Fruit fly (Drosophila melanogaster) whole organism: ENCODE measurements around the gene Nek2.

Experiments used
- CG8478 ChIP-seq: fragments of >200 bp; optimal IDR thresholded peaks from 2 replicates; lab custom pipeline; 2018; ENCODE audit warnings: inconsistent platforms
- Dll ChIP-seq: fragments of >200 bp; optimal IDR thresholded peaks from 2 replicates; lab custom pipeline; 2017
- EcR ChIP-seq, 2 experiments: fragments of >200 bp; optimal IDR thresholded peaks; 2 replicates each; lab custom pipeline; 2017; ENCODE audit warnings: missing biosample characterization in 2 of 2, missing genetic modification characterization in 2 of 2, missing genetic modification reagents in 2 of 2
- pan ChIP-seq: fragments of >200 bp; optimal IDR thresholded peaks from 2 replicates; lab custom pipeline; 2017
- psq ChIP-seq: fragments of >200 bp; optimal IDR thresholded peaks from 2 replicates; lab custom pipeline; 2017
- usp ChIP-seq: fragments of >200 bp; optimal IDR thresholded peaks from 2 replicates; lab custom pipeline; 2017; ENCODE audit warnings: missing biosample characterization, missing genetic modification characterization, mixed read lengths

Nek2 gene

dm6 chrX:7888386-7889024 is 2.9 kb downstream of the Nek2 start, which contains the start of gene Acat1:
TSS of gene Acat1 (minus strand) at chrX:7888785.
- no peak for TF ChIP-seq psq (lab: Kevin White, UChicago)
- no peak for TF ChIP-seq usp (GFP tag; lab: Kevin White, UChicago)
- TF ChIP-seq pan (lab: Kevin White, UChicago) = no peak

dm6 chrX:7884360-7884759 is 7.1 kb downstream of the Nek2 start, which contains the start of gene Ir7g:
TSS of gene Ir7g (plus strand) at chrX:7884660.
- TF ChIP-seq Dll (no peak), CG8478 (lab: Kevin White, UChicago) (no peak), psq (lab: Kevin White, UChicago) (no peak), usp (GFP tag; lab: Kevin White, UChicago) (no peak), EcR (GFP tag; optimal IDR thresholded peaks at IDR 0.05; lab: Kevin White, UChicago) (no peak), pan (lab: Kevin White, UChicago) (no peak)

- TF ChIP-seq CG8478 (lab: Kevin White, UChicago) (no peak), psq (lab: Kevin White, UChicago) (no peak), pan (lab: Kevin White, UChicago) (no peak), usp (GFP tag; lab: Kevin White, UChicago) (no peak), Dll (no peak), EcR (GFP tag; optimal IDR thresholded peaks at IDR 0.05; lab: Kevin White, UChicago) (no peak)
Measured at dm6 chrX:7883926-7884325, 7.5 kb downstream of the Nek2 start, which contains the start of gene Ir7f. TSS of gene Ir7f (minus strand) at chrX:7884026.

dm6 chrX:7881579-7881978 is 9.9 kb downstream of the Nek2 start, which contains the start of gene Ir7e:
TSS of gene Ir7e (minus strand) at chrX:7881679.
- no peak for TF ChIP-seq pan (lab: Kevin White, UChicago)
- TF ChIP-seq usp (GFP tag; lab: Kevin White, UChicago) = no peak
- no peak for TF ChIP-seq CG8478 (lab: Kevin White, UChicago)
- TF ChIP-seq EcR (GFP tag; optimal IDR thresholded peaks at IDR 0.05; lab: Kevin White, UChicago) = no peak
- TF ChIP-seq psq (lab: Kevin White, UChicago) = no peak
- TF ChIP-seq Dll = no peak

dm6 chrX:7878736-7879135 is 12.7 kb downstream of the Nek2 start, which contains the start of gene Ir7d:
TSS of gene Ir7d (minus strand) at chrX:7878836.
- TF ChIP-seq pan (lab: Kevin White, UChicago) (no peak), Dll (no peak), usp (GFP tag; lab: Kevin White, UChicago) (no peak), EcR (GFP tag; optimal IDR thresholded peaks at IDR 0.05; lab: Kevin White, UChicago) (no peak), psq (lab: Kevin White, UChicago) (no peak), CG8478 (lab: Kevin White, UChicago) (no peak)

dm6 chrX:7874094-7874493 is 17.4 kb downstream of the Nek2 start, which contains the start of gene Ir7c:
TSS of gene Ir7c (plus strand) at chrX:7874394.
- no peak for TF ChIP-seq CG8478 (lab: Kevin White, UChicago)
- no peak for TF ChIP-seq Dll
- no peak for TF ChIP-seq psq (lab: Kevin White, UChicago)
- no peak for TF ChIP-seq EcR (GFP tag; optimal IDR thresholded peaks at IDR 0.05; lab: Kevin White, UChicago)
- no peak for TF ChIP-seq usp (GFP tag; lab: Kevin White, UChicago)
- no peak for TF ChIP-seq pan (lab: Kevin White, UChicago)

- no peak for TF ChIP-seq CG8478 (lab: Kevin White, UChicago)
- no peak for TF ChIP-seq psq (lab: Kevin White, UChicago)
- TF ChIP-seq EcR (GFP tag; optimal IDR thresholded peaks at IDR 0.05; lab: Kevin White, UChicago) = no peak
- TF ChIP-seq Dll = no peak
- no peak for TF ChIP-seq pan (lab: Kevin White, UChicago)
- TF ChIP-seq usp (GFP tag; lab: Kevin White, UChicago) = no peak
Measured at dm6 chrX:7873172-7873930, 18.1 kb downstream of the Nek2 start, which contains the start of gene dec. TSS of gene dec (minus strand) at chrX:7873222.

dm6 chrX:7866868-7867267 is 24.6 kb downstream of the Nek2 start, which contains the start of gene Ir7b:
TSS of gene Ir7b (minus strand) at chrX:7866968.
- TF ChIP-seq Dll (no peak), CG8478 (lab: Kevin White, UChicago) (no peak), EcR (GFP tag; optimal IDR thresholded peaks at IDR 0.05; lab: Kevin White, UChicago) (no peak), pan (lab: Kevin White, UChicago) (no peak), usp (GFP tag; lab: Kevin White, UChicago) (no peak), psq (lab: Kevin White, UChicago) (no peak)

- TF ChIP-seq Dll (no peak), psq (lab: Kevin White, UChicago) (no peak), CG8478 (lab: Kevin White, UChicago) (no peak), EcR (GFP tag; optimal IDR thresholded peaks at IDR 0.05; lab: Kevin White, UChicago) (no peak), pan (lab: Kevin White, UChicago) (no peak), usp (GFP tag; lab: Kevin White, UChicago) (no peak)
Measured at dm6 chrX:7857873-7858272, 33.6 kb downstream of the Nek2 start, which contains the start of gene CG1409. TSS of gene CG1409 (plus strand) at chrX:7858173.

- no peak for TF ChIP-seq psq (lab: Kevin White, UChicago)
Measured at dm6 chrX:7854144-7854543, 37.3 kb downstream of the Nek2 start, which contains the start of gene CG10920. TSS of gene CG10920 (minus strand) at chrX:7854244.
